Fruit fly (Drosophila melanogaster) whole organism, embryonic: ENCODE measurements around the gene qless.

ENCODE experiments used
- Atf6 ChIP-seq: fragments of 200-800 bp; sonication (Bioruptor generic); IDR thresholded peaks from 2 replicates; pipeline ENCODE4 v1.3.6; 2022; ENCODE audit warnings: missing biosample characterization, missing genetic modification characterization
- B-H1 ChIP-seq: fragments of 200-800 bp; sonication (Bioruptor generic); IDR thresholded peaks from 3 replicates; pipeline ENCODE4 v1.3.6; 2022; ENCODE audit warnings: missing biosample characterization, missing genetic modification characterization
- CG10543 ChIP-seq: fragments of 200-800 bp; sonication (Bioruptor generic); optimal IDR thresholded peaks from 3 replicates; lab custom pipeline; 2017; ENCODE audit warnings: missing biosample characterization, mild to moderate bottlenecking, missing genetic modification characterization, moderate library complexity
- CG11085 ChIP-seq: fragments of 200-800 bp; sonication (Bioruptor generic); IDR thresholded peaks from 2 replicates; pipeline ENCODE4 v1.3.6; 2022; ENCODE audit warnings: missing biosample characterization, missing genetic modification characterization
- CG11695 ChIP-seq: fragments of 200-800 bp; sonication (Bioruptor generic); IDR thresholded peaks from 3 replicates; pipeline ENCODE4 v1.3.6; 2022; ENCODE audit warnings: missing biosample characterization, missing genetic modification characterization
- CG12071 ChIP-seq: fragments of 200-800 bp; sonication (Bioruptor generic); optimal IDR thresholded peaks from 3 replicates; lab custom pipeline; 2018; ENCODE audit warnings: missing biosample characterization, mild to moderate bottlenecking, missing genetic modification characterization
- CG12219 ChIP-seq: fragments of 200-800 bp; sonication (Bioruptor generic); optimal IDR thresholded peaks from 3 replicates; lab custom pipeline; 2018; ENCODE audit warnings: missing biosample characterization, mild to moderate bottlenecking, missing genetic modification characterization
- CG12299 ChIP-seq: fragments of 200-800 bp; sonication (Bioruptor generic); optimal IDR thresholded peaks from 2 replicates; lab custom pipeline; 2018; ENCODE audit warnings: missing biosample characterization, mild to moderate bottlenecking, missing genetic modification characterization
- CG12744 ChIP-seq: fragments of 200-800 bp; sonication (Bioruptor generic); optimal IDR thresholded peaks from 2 replicates; lab custom pipeline; 2016; ENCODE audit warnings: missing biosample characterization, missing genetic modification characterization
- CG13424 ChIP-seq: fragments of 200-800 bp; sonication (Bioruptor generic); optimal IDR thresholded peaks from 2 replicates; lab custom pipeline; 2019; ENCODE audit warnings: missing biosample characterization, mild to moderate bottlenecking, missing genetic modification characterization, moderate library complexity
- CG13624 ChIP-seq: fragments of 200-800 bp; sonication (Bioruptor generic); optimal IDR thresholded peaks from 2 replicates; lab custom pipeline; 2016; ENCODE audit warnings: missing biosample characterization, missing genetic modification characterization
- CG14860 ChIP-seq: fragments of 200-800 bp; sonication (Bioruptor generic); IDR thresholded peaks from 3 replicates; pipeline ENCODE4 v1.3.6; 2022; ENCODE audit warnings: missing biosample characterization, missing genetic modification characterization; ENCODE audit not compliant: partially characterized antibody
- CG1603 ChIP-seq: fragments of 200-800 bp; sonication (Bioruptor generic); optimal IDR thresholded peaks from 2 replicates; lab custom pipeline; 2019; ENCODE audit warnings: missing biosample characterization, mild to moderate bottlenecking, missing genetic modification characterization, moderate library complexity
- CG17385 ChIP-seq: fragments of 200-800 bp; sonication (Bioruptor generic); optimal IDR thresholded peaks from 3 replicates; lab custom pipeline; 2018; ENCODE audit warnings: missing biosample characterization, mild to moderate bottlenecking, missing genetic modification characterization
- CG17568 ChIP-seq: fragments of 200-800 bp; sonication (Bioruptor generic); optimal IDR thresholded peaks from 2 replicates; lab custom pipeline; 2018; ENCODE audit warnings: missing biosample characterization, mild to moderate bottlenecking, missing genetic modification characterization, moderate library complexity
- CG2116 ChIP-seq: fragments of 200-800 bp; sonication (Bioruptor generic); optimal IDR thresholded peaks from 3 replicates; lab custom pipeline; 2018; ENCODE audit warnings: missing biosample characterization, mild to moderate bottlenecking, missing genetic modification characterization
- CG2202 ChIP-seq: fragments of 200-800 bp; sonication (Bioruptor generic); optimal IDR thresholded peaks from 2 replicates; lab custom pipeline; 2018; ENCODE audit warnings: missing biosample characterization, mild to moderate bottlenecking, missing genetic modification characterization
- CG33213 ChIP-seq: fragments of 200-800 bp; sonication (Bioruptor generic); optimal IDR thresholded peaks from 3 replicates; lab custom pipeline; 2016; ENCODE audit warnings: missing biosample characterization, missing genetic modification characterization
- CG3847 ChIP-seq: fragments of 200-800 bp; sonication (Bioruptor generic); IDR thresholded peaks from 2 replicates; pipeline ENCODE4 v1.3.6; 2022; ENCODE audit warnings: missing biosample characterization, missing genetic modification characterization
- CG6854 ChIP-seq: fragments of 200-800 bp; sonication (Bioruptor generic); optimal IDR thresholded peaks from 3 replicates; lab custom pipeline; 2017; ENCODE audit warnings: missing biosample characterization, mild to moderate bottlenecking, missing genetic modification characterization
- CG9876 ChIP-seq: fragments of 200-800 bp; sonication (Bioruptor generic); optimal IDR thresholded peaks from 2 replicates; lab custom pipeline; 2016; ENCODE audit warnings: missing biosample characterization, missing genetic modification characterization
- CkIIα-i1 ChIP-seq: fragments of 200-800 bp; sonication (Bioruptor generic); IDR thresholded peaks from 2 replicates; pipeline ENCODE4 v1.3.6; 2022; ENCODE audit warnings: missing biosample characterization, missing genetic modification characterization
- Doc2 ChIP-seq: fragments of 200-800 bp; sonication (Bioruptor generic); IDR thresholded peaks from 2 replicates; pipeline ENCODE4 v1.3.6; 2022; ENCODE audit warnings: missing biosample characterization, missing genetic modification characterization
- Dp ChIP-seq: fragments of 200-800 bp; sonication (Bioruptor generic); optimal IDR thresholded peaks from 2 replicates; lab custom pipeline; 2018; ENCODE audit warnings: missing biosample characterization, mild to moderate bottlenecking, missing genetic modification characterization, moderate library complexity
- Eip74EF ChIP-seq, 2 experiments: fragments of 200-800 bp in 1 of 2; fragments of >200 bp in 1 of 2; sonication (Bioruptor generic) in 1 of 2; optimal IDR thresholded peaks; 2 replicates each; lab custom pipeline; 2017 to 2019; ENCODE audit warnings: missing biosample characterization in 2 of 2, missing genetic modification characterization in 2 of 2, mild to moderate bottlenecking in 1 of 2, moderate library complexity in 1 of 2
- Fer1 ChIP-seq: fragments of 200-800 bp; sonication (Bioruptor generic); optimal IDR thresholded peaks from 2 replicates; lab custom pipeline; 2017; ENCODE audit warnings: missing biosample characterization, mild to moderate bottlenecking, missing genetic modification characterization
- GATAe ChIP-seq: fragments of 200-800 bp; sonication (Bioruptor generic); conservative IDR thresholded peaks from 2 replicates; pipeline ENCODE4 v1.3.6; 2022; ENCODE audit warnings: missing biosample characterization, missing genetic modification characterization
- Hand ChIP-seq: fragments of 200-800 bp; sonication (Bioruptor generic); optimal IDR thresholded peaks from 2 replicates; lab custom pipeline; 2017; ENCODE audit warnings: mild to moderate bottlenecking, missing biosample characterization, missing genetic modification reagents, missing genetic modification characterization
- MESR4 ChIP-seq: fragments of 200-800 bp; sonication (Bioruptor generic); optimal IDR thresholded peaks from 2 replicates; lab custom pipeline; 2018; ENCODE audit warnings: missing biosample characterization, mild to moderate bottlenecking, missing genetic modification characterization, moderate library complexity
- Nf-YA ChIP-seq: fragments of 200-800 bp; sonication (Bioruptor generic); IDR thresholded peaks from 2 replicates; pipeline ENCODE4 v1.3.6; 2022; ENCODE audit warnings: missing biosample characterization, missing genetic modification characterization
- Nf-YC ChIP-seq: fragments of 200-800 bp; optimal IDR thresholded peaks from 3 replicates; lab custom pipeline; 2019; ENCODE audit warnings: missing biosample characterization, mild to moderate bottlenecking, missing genetic modification characterization, moderate library complexity
- Oaz ChIP-seq: fragments of 200-800 bp; sonication (Bioruptor generic); IDR thresholded peaks from 2 replicates; pipeline ENCODE4 v1.3.6; 2022; ENCODE audit warnings: missing biosample characterization, missing genetic modification characterization
- Pdp1 ChIP-seq, 2 experiments: fragments of 200-800 bp; sonication (Bioruptor generic); optimal IDR thresholded peaks; 3 replicates each; lab custom pipeline; 2016; ENCODE audit warnings: missing biosample characterization in 2 of 2, missing genetic modification characterization in 2 of 2, mild to moderate bottlenecking in 1 of 2, moderate library complexity in 1 of 2
- Ssrp ChIP-seq: fragments of 200-800 bp; sonication (Bioruptor generic); optimal IDR thresholded peaks from 2 replicates; lab custom pipeline; 2018; ENCODE audit warnings: missing biosample characterization, mild to moderate bottlenecking, missing genetic modification characterization, moderate library complexity
- Trl ChIP-seq, 3 experiments: fragments of >200 bp in 2 of 3; fragments of 200-800 bp in 1 of 3; sonication (Bioruptor generic) in 1 of 3; optimal IDR thresholded peaks; 2 replicates in 1 of 3; 3 replicates in 2 of 3; lab custom pipeline; 2016 to 2017; ENCODE audit warnings: missing biosample characterization in 1 of 3, missing genetic modification characterization in 1 of 3
- Usf ChIP-seq: fragments of 200-800 bp; sonication (Bioruptor generic); optimal IDR thresholded peaks from 2 replicates; lab custom pipeline; 2017; ENCODE audit warnings: missing genotype, missing biosample characterization, missing genetic modification characterization
- YL-1 ChIP-seq: fragments of 200-800 bp; sonication (Bioruptor generic); optimal IDR thresholded peaks from 3 replicates; lab custom pipeline; 2017; ENCODE audit warnings: missing biosample characterization, mild to moderate bottlenecking, missing genetic modification characterization
- ac ChIP-seq: fragments of 200-800 bp; sonication (Bioruptor generic); optimal IDR thresholded peaks from 3 replicates; lab custom pipeline; 2017; ENCODE audit warnings: missing biosample characterization, mild to moderate bottlenecking, missing genetic modification characterization
- ap ChIP-seq: fragments of 200-800 bp; sonication (Bioruptor generic); IDR thresholded peaks from 2 replicates; pipeline ENCODE4 v1.3.6; 2022; ENCODE audit warnings: missing biosample characterization, missing genetic modification characterization
- cad ChIP-seq: fragments of >200 bp; optimal IDR thresholded peaks from 2 replicates; lab custom pipeline; 2017; ENCODE audit warnings: missing biosample characterization, missing genetic modification characterization
- cato ChIP-seq: fragments of 200-800 bp; sonication (Bioruptor generic); optimal IDR thresholded peaks from 2 replicates; lab custom pipeline; 2016; ENCODE audit warnings: missing biosample characterization, missing genetic modification characterization, borderline replicate concordance
- crc ChIP-seq: fragments of 200-800 bp; sonication (Bioruptor generic); optimal IDR thresholded peaks from 2 replicates; lab custom pipeline; 2016; ENCODE audit warnings: missing biosample characterization, missing genetic modification characterization
- dmrt99B ChIP-seq: fragments of 200-800 bp; sonication (Bioruptor generic); optimal IDR thresholded peaks from 2 replicates; lab custom pipeline; 2018; ENCODE audit warnings: missing biosample characterization, mild to moderate bottlenecking, missing genetic modification characterization, moderate library complexity
- en ChIP-seq: fragments of 200-800 bp; sonication (Bioruptor generic); optimal IDR thresholded peaks from 2 replicates; lab custom pipeline; 2016; ENCODE audit warnings: missing biosample characterization, missing genetic modification characterization
- grau ChIP-seq: fragments of 200-800 bp; optimal IDR thresholded peaks from 3 replicates; lab custom pipeline; 2019; ENCODE audit warnings: missing biosample characterization, mild to moderate bottlenecking, missing genetic modification characterization, moderate library complexity
- hbn ChIP-seq: fragments of 200-800 bp; sonication (Bioruptor generic); IDR thresholded peaks from 2 replicates; pipeline ENCODE4 v1.3.6; 2022; ENCODE audit warnings: missing biosample characterization, missing genetic modification characterization; ENCODE audit not compliant: partially characterized antibody
- prd ChIP-seq, 3 experiments: fragments of >200 bp in 2 of 3; fragments of 200-800 bp in 1 of 3; sonication (Bioruptor generic) in 1 of 3; optimal IDR thresholded peaks in 2 of 3; IDR thresholded peaks in 1 of 3; 2 replicates in 2 of 3; 3 replicates in 1 of 3; pipeline versions ENCODE4 v1.3.6 to Lab custom; 2017 to 2022; ENCODE audit warnings: missing biosample characterization in 1 of 3, missing genetic modification characterization in 1 of 3
- sens ChIP-seq: fragments of 200-800 bp; sonication (Bioruptor generic); peaks from one replicate; lab custom pipeline; 2016; ENCODE audit warnings: missing biosample characterization, missing genetic modification characterization
- sens-2 ChIP-seq: fragments of 200-800 bp; sonication (Bioruptor generic); IDR thresholded peaks from 2 replicates; pipeline ENCODE4 v1.3.6; 2022; ENCODE audit warnings: missing biosample characterization, missing genetic modification characterization

qless gene

DNA sequence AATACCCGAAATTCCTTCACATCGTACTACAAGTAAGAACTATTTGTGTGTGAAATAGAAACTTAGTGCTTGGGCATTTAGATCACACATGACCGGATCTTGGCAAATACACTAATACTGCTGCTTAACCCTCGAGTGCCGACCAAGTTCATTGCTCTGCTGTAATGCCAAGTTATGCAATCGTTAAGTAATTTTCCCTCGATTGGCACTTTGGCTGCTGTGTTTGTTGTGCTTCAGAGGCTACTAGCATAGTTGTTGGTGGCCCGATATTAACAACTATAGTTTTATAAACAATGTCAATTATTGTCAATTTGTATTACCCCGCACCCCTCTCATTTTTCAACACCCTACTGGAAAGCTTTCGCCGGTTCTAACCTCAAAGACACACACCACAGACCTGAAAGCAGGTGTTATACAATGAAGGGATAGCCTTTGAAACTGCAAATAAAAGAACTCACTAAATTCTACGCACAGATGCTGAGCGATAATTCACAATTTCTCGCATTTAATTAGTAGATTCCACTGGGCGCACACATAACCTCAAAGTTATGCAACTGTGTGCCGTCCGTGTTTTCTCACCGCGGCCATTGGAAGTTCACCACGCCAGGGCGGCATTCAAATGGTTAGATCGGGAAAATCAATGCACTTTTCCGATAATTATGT is 34.1 kb downstream of the qless start:
- no peak for TF ChIP-seq Hand
- no peak for TF ChIP-seq sens-2 (GFP tag; lab: Robert Waterston, UW)
- peak; percentile 96 for TF ChIP-seq YL-1 (GFP tag; lab: Kevin White, UChicago)
- TF ChIP-seq Trl (optimal IDR thresholded peaks at IDR 0.05; lab: Kevin White, UChicago): no peak
- no peak for TF ChIP-seq Trl (GFP tag; optimal IDR thresholded peaks at IDR 0.05; lab: Kevin White, UChicago)
- no peak for TF ChIP-seq ap (GFP tag; lab: Robert Waterston, UW)
- TF ChIP-seq Atf6 (GFP tag; lab: Robert Waterston, UW): no peak
- peak; percentile 11 for TF ChIP-seq CG1603 (tag; lab: Kevin White, UChicago)
- TF ChIP-seq CG11695 (GFP tag; lab: Robert Waterston, UW): no peak
- TF ChIP-seq ac (GFP tag; lab: Kevin White, UChicago): no peak
- TF ChIP-seq sens (GFP tag; lab: Kevin White, UChicago): peak; percentile 47
- peak; percentile 49 for TF ChIP-seq MESR4 (GFP tag; lab: Kevin White, UChicago)
- peak; percentile 6 for TF ChIP-seq CG12299 (tag; lab: Kevin White, UChicago)
- TF ChIP-seq CG2116 (GFP tag; lab: Kevin White, UChicago): peak; percentile 25
- no peak for TF ChIP-seq Oaz (GFP tag; lab: Robert Waterston, UW)
- TF ChIP-seq CG17385 (GFP tag; lab: Kevin White, UChicago): peak; percentile 47
- TF ChIP-seq prd (optimal IDR thresholded peaks at IDR 0.05; lab: Kevin White, UChicago): no peak
- TF ChIP-seq prd (GFP tag; IDR thresholded peaks at IDR 0.05; lab: Robert Waterston, UW): no peak
- TF ChIP-seq CG12219 (GFP tag; lab: Kevin White, UChicago): no peak
- TF ChIP-seq CG2202 (tag; lab: Kevin White, UChicago): no peak
- TF ChIP-seq dmrt99B (tag; lab: Kevin White, UChicago): no peak
- TF ChIP-seq hbn: no peak
- no peak for TF ChIP-seq Eip74EF (GFP tag; optimal IDR thresholded peaks at IDR 0.05; lab: Kevin White, UChicago)
- no peak for TF ChIP-seq crc (GFP tag; lab: Kevin White, UChicago)
- no peak for TF ChIP-seq Dp (GFP tag; lab: Kevin White, UChicago)
- TF ChIP-seq CG10543: peak; percentile 50
- no peak for TF ChIP-seq Usf (GFP tag; lab: Kevin White, UChicago)
- TF ChIP-seq CG3847 (GFP tag; lab: Robert Waterston, UW): no peak
- TF ChIP-seq CG9876 (GFP tag; lab: Kevin White, UChicago): no peak
- no peak for TF ChIP-seq cad (GFP tag; lab: Kevin White, UChicago)
- no peak for TF ChIP-seq Ssrp
- TF ChIP-seq CG12744: no peak
- TF ChIP-seq CG13424 (tag; lab: Kevin White, UChicago): no peak
- no peak for TF ChIP-seq CG17568 (GFP tag; lab: Kevin White, UChicago)
- TF ChIP-seq CG14860 (GFP tag; lab: Robert Waterston, UW): no peak
- no peak for TF ChIP-seq CG6854 (GFP tag; lab: Kevin White, UChicago)
- no peak for TF ChIP-seq CkIIα-i1
- peak in 1 of 2 experiments; percentile 100 for TF ChIP-seq Pdp1 (GFP tag; optimal IDR thresholded peaks at IDR 0.05; lab: Kevin White, UChicago)
- TF ChIP-seq Nf-YC (tag; lab: Kevin White, UChicago): no peak
- peak; percentile 17 for TF ChIP-seq CG33213 (GFP tag; lab: Kevin White, UChicago)
- TF ChIP-seq cato (GFP tag; lab: Kevin White, UChicago): no peak
- peak; percentile 22 for TF ChIP-seq grau (tag; lab: Kevin White, UChicago)
- TF ChIP-seq CG13624 (GFP tag; lab: Kevin White, UChicago): peak; percentile 18
- no peak for TF ChIP-seq B-H1 (GFP tag; lab: Robert Waterston, UW)
- TF ChIP-seq Fer1: peak; percentile 6
- no peak for TF ChIP-seq CG12071 (GFP tag; lab: Kevin White, UChicago)
- no peak for TF ChIP-seq en (GFP tag; lab: Kevin White, UChicago)
- TF ChIP-seq Doc2 (GFP tag; lab: Robert Waterston, UW): no peak
- no peak for TF ChIP-seq Nf-YA (GFP tag; lab: Robert Waterston, UW)
- no peak for TF ChIP-seq CG11085
- TF ChIP-seq GATAe: no peak
